Fruit fly (Drosophila melanogaster): ENCODE measurements around the gene CG9133.

Gene CG9133

dm6 chr3L:1251712-1252111 is at the start of gene CG9133, which contains the start of gene CG9130:
TSS of gene CG9133 (plus strand) at chr3L:1252012.
TSS of gene CG9130 (plus strand) at chr3L:1252012.
- TF ChIP-seq bab1 (GFP tag; optimal IDR thresholded peaks at IDR 0.05) (no peak), Crg-1 (GFP tag; optimal IDR thresholded peaks at IDR 0.05) (no peak), CG7045 (GFP tag; optimal IDR thresholded peaks at IDR 0.05) (no peak), cnc (optimal IDR thresholded peaks at IDR 0.05) (no peak), CG12768 (GFP tag; optimal IDR thresholded peaks at IDR 0.05) (no peak)

dm6 chr3L:1202588-1203195 is 49.1 kb upstream of the CG9133 start, which contains the start of gene meep:
TSS of gene meep (minus strand) at chr3L:1203036.
- TF ChIP-seq CG33017 (tag; optimal IDR thresholded peaks at IDR 0.05) = no peak
- peak; percentile 51 for TF ChIP-seq cic (GFP tag; optimal IDR thresholded peaks at IDR 0.05)
- no peak for TF ChIP-seq CG11617 (GFP tag; optimal IDR thresholded peaks at IDR 0.05)

DNA sequence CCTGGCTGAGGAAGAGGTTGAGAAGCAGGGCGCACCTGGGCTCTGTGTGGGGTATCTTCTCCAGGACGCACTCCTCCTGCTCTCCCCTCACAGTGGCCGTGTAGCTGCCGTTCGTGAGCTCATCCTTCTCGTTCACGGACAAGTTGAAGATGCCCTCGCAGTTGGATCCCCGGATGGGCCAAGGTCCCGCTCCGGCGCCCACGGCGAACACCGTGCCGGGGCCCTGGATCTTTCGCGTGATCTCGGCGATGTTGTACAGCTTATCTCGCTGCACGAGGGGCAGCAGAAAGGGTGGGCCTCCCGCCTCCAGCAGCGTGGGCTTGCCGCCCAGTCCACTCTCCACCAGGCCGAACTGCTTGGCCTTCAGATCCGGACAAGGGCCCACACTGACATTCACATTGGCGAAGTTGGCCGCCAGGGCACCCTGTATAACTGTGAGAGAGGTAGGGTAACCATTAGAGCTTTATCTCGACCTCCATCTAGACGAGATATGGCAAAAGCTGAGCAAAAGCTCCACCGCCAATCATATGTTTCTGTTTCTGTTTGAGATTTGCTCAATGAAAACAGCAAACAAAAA is 47.9 kb upstream of the CG9133 start:
- TF ChIP-seq CG11617 (GFP tag; optimal IDR thresholded peaks at IDR 0.05) (no peak), CG33017 (tag; optimal IDR thresholded peaks at IDR 0.05) (no peak), pad (GFP tag; optimal IDR thresholded peaks at IDR 0.05) (no peak), CG5204 (GFP tag; optimal IDR thresholded peaks at IDR 0.05) (no peak), CG7101 (tag; optimal IDR thresholded peaks at IDR 0.05) (no peak), CG12768 (GFP tag; optimal IDR thresholded peaks at IDR 0.05) (no peak), Clk (GFP tag; optimal IDR thresholded peaks at IDR 0.05) (no peak), kay (GFP tag; ENCODE audit: borderline replicate concordance) (no peak), CG1620 (GFP tag; optimal IDR thresholded peaks at IDR 0.05) (no peak), ovo (GFP tag; optimal IDR thresholded peaks at IDR 0.05) (no peak), CG14711 (tag; optimal IDR thresholded peaks at IDR 0.05) (no peak), bab1 (GFP tag; optimal IDR thresholded peaks at IDR 0.05) (no peak), CG7045 (GFP tag; optimal IDR thresholded peaks at IDR 0.05) (no peak), toe (GFP tag; optimal IDR thresholded peaks at IDR 0.05) (no peak), tj (GFP tag; optimal IDR thresholded peaks at IDR 0.05) (no peak)

- TF ChIP-seq tj (GFP tag; optimal IDR thresholded peaks at IDR 0.05) = peak; percentile 44
- no peak for TF ChIP-seq ovo (GFP tag; optimal IDR thresholded peaks at IDR 0.05)
- peak; percentile 77 for TF ChIP-seq CG7045 (GFP tag; optimal IDR thresholded peaks at IDR 0.05)
- peak; percentile 22 for TF ChIP-seq Mnt (GFP tag; optimal IDR thresholded peaks at IDR 0.05)
- peak; percentile 84 for TF ChIP-seq Hr96 (GFP tag; optimal IDR thresholded peaks at IDR 0.05)
- TF ChIP-seq Crg-1 (GFP tag; optimal IDR thresholded peaks at IDR 0.05) = peak; percentile 9
- peak; percentile 79 for TF ChIP-seq CG11617 (GFP tag; optimal IDR thresholded peaks at IDR 0.05)
- TF ChIP-seq bab1 (GFP tag; optimal IDR thresholded peaks at IDR 0.05) = no peak
- no peak for TF ChIP-seq cnc (optimal IDR thresholded peaks at IDR 0.05)
- peak; percentile 72 for TF ChIP-seq CG33017 (tag; optimal IDR thresholded peaks at IDR 0.05)
- peak; percentile 70 for TF ChIP-seq toe (GFP tag; optimal IDR thresholded peaks at IDR 0.05)
- TF ChIP-seq cic (GFP tag; optimal IDR thresholded peaks at IDR 0.05) = peak; percentile 11
- peak; percentile 24 for TF ChIP-seq CG14711 (tag; optimal IDR thresholded peaks at IDR 0.05)
- TF ChIP-seq CG1620 (GFP tag; optimal IDR thresholded peaks at IDR 0.05) = no peak
- peak; percentile 78 for TF ChIP-seq CG12768 (GFP tag; optimal IDR thresholded peaks at IDR 0.05)
- TF ChIP-seq CG5204 (GFP tag; optimal IDR thresholded peaks at IDR 0.05) = peak; percentile 85
- TF ChIP-seq pad (GFP tag; optimal IDR thresholded peaks at IDR 0.05) = peak; percentile 55
- no peak for TF ChIP-seq kay (GFP tag; ENCODE audit: borderline replicate concordance)
- peak; percentile 78 for TF ChIP-seq Clk (GFP tag; optimal IDR thresholded peaks at IDR 0.05)
- TF ChIP-seq CG7101 (tag; optimal IDR thresholded peaks at IDR 0.05) = peak; percentile 63
Measured at dm6 chr3L:1204674-1205547, 46.9 kb upstream of the CG9133 start, which contains the start of gene CG9119. TSS of gene CG9119 (minus strand) at chr3L:1204795.

DNA sequence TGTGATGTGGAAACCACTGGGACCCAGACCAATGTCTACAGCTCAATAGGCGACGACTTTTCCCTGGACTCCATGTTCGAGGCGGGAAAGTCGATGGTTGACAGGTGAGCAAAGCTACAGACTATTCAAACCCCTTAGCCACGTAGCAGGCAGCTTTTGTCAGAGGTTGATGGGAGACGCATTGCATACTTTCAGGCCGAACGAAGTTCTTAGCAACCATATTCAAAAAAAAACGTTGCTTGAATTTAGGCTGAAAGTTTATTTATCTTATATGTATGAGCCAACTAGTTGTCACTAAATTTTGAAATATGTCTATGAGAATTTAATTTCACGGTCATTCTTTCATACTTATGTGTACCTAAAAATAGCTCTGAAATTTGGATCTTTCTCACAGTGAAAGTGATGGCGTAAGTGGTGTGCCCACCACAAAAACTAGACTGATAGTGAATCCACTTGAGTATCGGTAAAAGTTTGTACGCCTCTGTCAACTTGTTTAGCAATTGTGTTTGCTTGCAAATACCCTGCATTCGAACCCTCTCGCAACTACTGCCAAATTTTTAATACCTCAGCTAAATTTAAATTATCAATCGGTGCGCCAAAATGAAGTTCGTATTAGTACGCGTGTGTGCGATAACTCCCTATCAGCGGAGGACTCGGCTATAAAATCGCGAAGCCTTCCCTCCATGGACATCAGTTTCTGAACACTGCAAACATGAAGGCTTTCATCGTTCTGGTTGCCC is 45.0 kb upstream of the CG9133 start, which contains the start of gene LysB:
TSS of gene LysB (plus strand) at position 690 of the 740 bp plus-strand sequence.
- TF ChIP-seq ovo (GFP tag; optimal IDR thresholded peaks at IDR 0.05) (no peak), CG33017 (tag; optimal IDR thresholded peaks at IDR 0.05) (no peak), Mnt (GFP tag; optimal IDR thresholded peaks at IDR 0.05) (no peak), pad (GFP tag; optimal IDR thresholded peaks at IDR 0.05) (no peak), CG5204 (GFP tag; optimal IDR thresholded peaks at IDR 0.05) (no peak), tj (GFP tag; optimal IDR thresholded peaks at IDR 0.05) (no peak), CG12768 (GFP tag; optimal IDR thresholded peaks at IDR 0.05) (no peak), CG11617 (GFP tag; optimal IDR thresholded peaks at IDR 0.05) (no peak), cnc (optimal IDR thresholded peaks at IDR 0.05) (no peak), CG14711 (tag; optimal IDR thresholded peaks at IDR 0.05) (no peak), CG7101 (tag; optimal IDR thresholded peaks at IDR 0.05) (no peak), toe (GFP tag; optimal IDR thresholded peaks at IDR 0.05) (no peak), Crg-1 (GFP tag; optimal IDR thresholded peaks at IDR 0.05) (no peak)
